Worm (Caenorhabditis elegans) whole organism, young adult: ENCODE results near the gene H18N23.2.

Source experiments
- C06A6.2 ChIP-seq: fragments of 200-800 bp; sonication (Bioruptor generic); conservative IDR thresholded peaks from 2 replicates; pipeline ENCODE4 v1.3.6; 2022; ENCODE audit warnings: missing genetic modification characterization, missing compliant biosample characterization
- D2030.7 ChIP-seq: fragments of 200-800 bp; sonication (Bioruptor generic); IDR thresholded peaks from 2 replicates; pipeline ENCODE4 v1.3.6; 2022; ENCODE audit warnings: missing genetic modification reagents, missing genetic modification characterization, missing compliant biosample characterization
- F33H1.4 ChIP-seq: fragments of 200-800 bp; sonication (Bioruptor generic); IDR thresholded peaks from 2 replicates; pipeline ENCODE4 v1.3.6; 2022; ENCODE audit warnings: missing genetic modification reagents, missing genetic modification characterization, missing compliant biosample characterization
- F52B5.7 ChIP-seq: sonication (generic microtip); optimal IDR thresholded peaks from 2 replicates; lab custom pipeline; 2016; ENCODE audit warnings: mild to moderate bottlenecking, missing genetic modification characterization, missing compliant biosample characterization
- atf-7 ChIP-seq: sonication (generic microtip); optimal IDR thresholded peaks from 2 replicates; lab custom pipeline; 2017; ENCODE audit warnings: mild to moderate bottlenecking, missing genetic modification characterization, missing compliant biosample characterization
- attf-3 ChIP-seq: fragments of 200-800 bp; sonication (Bioruptor generic); conservative IDR thresholded peaks from 2 replicates; pipeline ENCODE4 v1.3.6; 2022; ENCODE audit warnings: missing genetic modification reagents, missing genetic modification characterization, missing compliant biosample characterization
- chd-7 ChIP-seq: sonication (generic microtip); optimal IDR thresholded peaks from 2 replicates; lab custom pipeline; 2016; ENCODE audit warnings: mild to moderate bottlenecking, missing genetic modification characterization, moderate library complexity, missing compliant biosample characterization
- let-526 ChIP-seq: fragments of 200-800 bp; sonication (Bioruptor generic); IDR thresholded peaks from 2 replicates; pipeline ENCODE4 v1.3.6; 2022; ENCODE audit warnings: missing genetic modification reagents, missing genetic modification characterization, missing compliant biosample characterization
- lsy-27 ChIP-seq: sonication (generic microtip); optimal IDR thresholded peaks from 2 replicates; lab custom pipeline; 2017; ENCODE audit warnings: missing genetic modification characterization, mild to moderate bottlenecking, missing compliant biosample characterization, antibody characterized with exemption, missing genotype, borderline replicate concordance; ENCODE audit not compliant: insufficient read depth
- nhr-80 ChIP-seq: sonication (generic microtip); optimal IDR thresholded peaks from 2 replicates; lab custom pipeline; 2016; ENCODE audit warnings: missing genetic modification characterization, missing compliant biosample characterization
- ztf-22 ChIP-seq: fragments of 200-800 bp; sonication (Bioruptor generic); optimal IDR thresholded peaks from 2 replicates; lab custom pipeline; 2018; ENCODE audit warnings: mild to moderate bottlenecking, missing genetic modification characterization, moderate library complexity, missing compliant biosample characterization

DNA sequence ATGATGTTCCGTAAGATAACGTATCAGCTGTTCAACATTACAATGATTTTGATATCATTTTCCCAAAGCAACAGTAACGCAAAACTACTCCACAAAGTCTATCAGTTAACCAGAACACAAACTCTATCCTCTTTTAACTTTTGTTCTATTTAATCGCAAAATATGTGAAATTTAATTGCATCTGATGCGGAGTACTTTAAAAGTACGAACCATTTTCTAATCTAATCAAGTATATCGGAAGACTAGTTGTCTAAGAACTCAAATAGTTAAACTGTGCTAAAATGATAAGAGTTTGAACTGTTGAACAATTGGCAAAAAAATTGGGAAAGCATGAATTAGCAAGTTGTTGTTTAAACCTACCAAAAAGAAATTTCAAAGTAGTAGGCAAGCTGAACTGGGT is 40.9 kb upstream of the H18N23.2 start:
- TF ChIP-seq ztf-22 (GFP tag; lab: Kevin White, UChicago) (no peak), F52B5.7 (tag; lab: Kevin White, UChicago) (no peak), attf-3 (no peak), F33H1.4 (GFP tag; lab: Robert Waterston, UW) (no peak), nhr-80 (no peak), lsy-27 (tag; lab: Kevin White, UChicago) (no peak), chd-7 (tag; lab: Kevin White, UChicago) (no peak), let-526 (GFP tag; lab: Robert Waterston, UW) (no peak), C06A6.2 (no peak), atf-7 (no peak), D2030.7 (GFP tag; lab: Robert Waterston, UW) (no peak)
